In genomic region chrX:10621202-10621990, dm6 we compare ENCODE assay signal across 1 fruit fly cellular context.
TF ChIP-seq lines count a peak whose summit lies in the region.

No protein-coding gene starts in this region.

TF ChIP-seq in whole organism, embryonic, 481 proteins besides CTCF, POLR2A, EP300 and RAD21 (continued from another document):
- TF ChIP-seq crol (GFP tag; IDR thresholded peaks at IDR 0.05; lab: Robert Waterston, UW): peak; percentile 88
- TF ChIP-seq ewg (GFP tag; optimal IDR thresholded peaks at IDR 0.05; lab: Kevin White, UChicago): peak; percentile 95
- no peak for TF ChIP-seq Lpt (GFP tag; optimal IDR thresholded peaks at IDR 0.05; lab: Kevin White, UChicago)
- TF ChIP-seq CG2712 (tag; optimal IDR thresholded peaks at IDR 0.05; lab: Kevin White, UChicago): no peak
- peak; percentile 8 for TF ChIP-seq CG15514 (GFP tag; optimal IDR thresholded peaks at IDR 0.05; lab: Kevin White, UChicago)
- TF ChIP-seq CG2116 (GFP tag; optimal IDR thresholded peaks at IDR 0.05; lab: Kevin White, UChicago): no peak
- TF ChIP-seq Adf1 (GFP tag; IDR thresholded peaks at IDR 0.05; lab: Robert Waterston, UW): peak; percentile 95
- TF ChIP-seq wek (GFP tag; optimal IDR thresholded peaks at IDR 0.05; lab: Kevin White, UChicago): peak; percentile 44
